Fruit fly (Drosophila melanogaster) ovary, adult (tissue): ENCODE measurements around the gene Nepl13.

ENCODE experiments used
- CG17801 ChIP-seq: fragments of 200-800 bp; optimal IDR thresholded peaks from 2 replicates; lab custom pipeline; 2019; ENCODE audit warnings: missing biosample characterization, mild to moderate bottlenecking, missing genetic modification characterization, moderate library complexity; ENCODE audit not compliant: partially characterized antibody

Gene Nepl13

DNA sequence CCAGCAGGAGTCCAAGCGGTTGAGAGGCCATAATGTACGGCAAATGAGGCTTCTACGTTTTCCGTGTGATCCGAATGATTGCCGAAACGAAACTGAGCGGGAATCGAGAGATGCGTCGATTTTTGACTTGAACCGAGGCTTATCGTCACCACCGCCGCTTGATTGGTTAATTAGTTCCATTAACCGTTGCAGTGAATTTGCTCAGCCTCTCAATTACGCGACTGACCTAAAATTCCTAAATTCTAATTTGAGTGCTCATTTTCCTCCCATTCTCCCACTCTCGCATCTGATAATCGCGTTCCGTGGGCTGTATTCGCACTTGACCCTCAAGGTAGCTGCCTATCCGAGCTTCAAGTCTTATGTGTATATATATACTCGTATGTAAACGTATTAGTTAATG, 5.2 kb upstream of the Nepl13 start, which contains the start of gene Nepl15:
Gene Nepl15, minus strand, starts transcription at position 101 of the 400 bp plus-strand sequence.
- no peak for TF ChIP-seq CG17801 (GFP tag; lab: Kevin White, UChicago)

DNA sequence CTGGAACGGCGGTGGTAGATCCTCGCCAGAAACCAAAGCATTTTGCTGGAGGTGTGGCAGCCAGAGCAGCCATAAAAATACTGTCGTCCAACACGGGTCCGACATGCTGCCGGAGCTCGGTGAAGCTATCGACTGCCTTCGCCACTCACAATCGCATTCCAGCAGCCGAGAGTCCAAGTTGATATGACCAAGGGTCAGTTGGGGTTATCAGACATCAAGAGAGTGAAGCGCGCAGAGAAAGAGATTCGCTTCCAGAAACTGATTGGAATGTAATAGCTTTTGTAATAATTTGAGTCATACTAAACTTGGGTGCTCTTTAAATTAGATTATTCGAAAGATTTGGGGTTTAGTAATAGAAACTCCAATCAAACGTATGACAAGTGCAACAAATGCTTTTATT, 2.7 kb upstream of the Nepl13 start, which contains the start of gene Nepl14:
Gene Nepl14, minus strand, starts transcription at position 125 of the 400 bp plus-strand sequence.
- no peak for TF ChIP-seq CG17801 (GFP tag; lab: Kevin White, UChicago)

dm6 chr3R:22757117-22757516, 3.8 kb downstream of the Nepl13 start:
- no peak for TF ChIP-seq CG17801 (GFP tag; lab: Kevin White, UChicago)

- no peak for TF ChIP-seq CG17801 (GFP tag; lab: Kevin White, UChicago)
Observed at dm6 chr3R:22756289-22756688, 4.6 kb downstream of the Nepl13 start.

DNA sequence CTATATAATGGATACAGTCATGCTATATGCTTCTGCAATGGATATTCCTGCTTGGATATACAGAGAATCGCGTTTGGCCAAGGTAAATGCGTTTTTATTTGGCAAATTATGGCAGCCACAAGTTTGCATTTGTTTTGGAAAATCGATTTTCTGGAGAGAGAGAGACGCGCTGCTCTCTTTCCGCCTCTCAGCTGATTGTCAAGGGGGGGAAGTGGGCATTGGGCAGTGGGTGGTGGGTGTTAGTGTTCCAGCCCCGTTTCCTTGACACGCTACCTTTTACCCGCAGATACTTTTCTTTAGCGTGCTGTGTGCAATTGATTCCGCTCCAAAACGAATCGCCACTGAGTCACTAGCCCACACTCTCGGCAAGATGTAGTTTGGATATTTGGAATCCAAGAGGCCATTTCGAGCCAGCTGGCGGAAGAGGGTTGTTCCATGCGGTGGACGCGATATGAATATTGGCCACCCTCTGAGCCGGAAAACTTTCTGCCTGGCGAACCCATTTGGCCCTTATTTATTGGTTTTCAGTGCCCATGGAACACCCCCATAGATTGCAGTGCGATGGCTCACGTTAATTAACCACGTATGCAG, 5.6 kb downstream of the Nepl13 start:
- TF ChIP-seq CG17801 (GFP tag; lab: Kevin White, UChicago): no peak

DNA sequence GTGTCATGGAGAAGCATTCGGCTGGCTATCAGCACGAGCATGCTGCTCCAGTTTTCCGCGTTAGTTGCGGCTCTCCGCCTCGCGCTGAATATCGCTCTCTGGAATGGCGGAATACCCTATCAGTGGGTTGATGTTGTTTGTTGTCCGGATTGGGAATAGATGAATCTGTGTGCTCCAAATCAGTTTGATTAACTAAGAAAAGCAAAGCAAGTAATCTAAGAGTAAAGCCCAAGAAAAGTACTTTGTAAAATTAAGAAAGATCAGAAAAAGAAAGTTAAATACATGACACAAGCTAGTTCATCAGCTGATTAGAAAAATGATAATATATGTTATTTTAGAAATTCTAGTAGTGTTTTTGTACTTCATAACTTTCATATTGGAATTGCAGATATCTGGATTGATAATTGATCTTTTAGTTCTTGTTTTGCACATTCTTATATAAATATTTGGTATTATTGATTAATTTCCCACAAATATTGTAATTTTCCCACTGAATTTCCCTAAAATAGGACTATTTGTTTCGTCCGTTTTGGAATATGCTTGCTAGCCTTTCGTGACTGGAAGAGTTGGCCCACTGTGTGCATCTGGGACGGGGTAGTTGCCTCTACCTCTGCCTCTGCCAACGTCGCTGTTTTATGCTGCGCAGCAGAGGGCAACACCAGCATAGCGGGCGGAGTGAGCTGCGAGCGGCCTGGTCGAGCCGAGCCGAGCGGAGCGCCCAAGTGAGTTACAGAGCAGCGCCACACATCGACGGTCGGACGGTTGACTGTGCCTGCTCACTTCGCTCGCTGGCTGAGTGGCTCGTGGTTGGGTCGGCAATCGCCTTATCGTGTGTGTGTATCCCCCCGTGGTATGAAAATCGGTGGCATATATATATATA, 6.7 kb downstream of the Nepl13 start:
- TF ChIP-seq CG17801 (GFP tag; lab: Kevin White, UChicago): no peak

DNA sequence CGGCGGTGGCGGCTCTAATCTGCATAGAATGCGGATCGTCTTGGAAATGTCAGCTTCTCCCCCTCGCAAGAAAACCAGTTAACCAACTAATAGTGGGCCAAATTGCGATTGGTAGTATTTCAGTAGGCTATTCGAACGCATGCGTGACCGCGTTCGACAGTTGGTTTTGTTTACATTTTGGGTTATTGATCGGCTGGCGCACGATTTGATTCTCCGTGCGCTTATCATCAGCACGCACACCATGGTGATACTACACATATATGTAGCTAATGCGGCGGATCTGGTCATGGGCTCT, 7.3 kb downstream of the Nepl13 start:
- no peak for TF ChIP-seq CG17801 (GFP tag; lab: Kevin White, UChicago)

dm6 chr3R:22752929-22753328, 7.9 kb downstream of the Nepl13 start:
- TF ChIP-seq CG17801 (GFP tag; lab: Kevin White, UChicago): no peak

DNA sequence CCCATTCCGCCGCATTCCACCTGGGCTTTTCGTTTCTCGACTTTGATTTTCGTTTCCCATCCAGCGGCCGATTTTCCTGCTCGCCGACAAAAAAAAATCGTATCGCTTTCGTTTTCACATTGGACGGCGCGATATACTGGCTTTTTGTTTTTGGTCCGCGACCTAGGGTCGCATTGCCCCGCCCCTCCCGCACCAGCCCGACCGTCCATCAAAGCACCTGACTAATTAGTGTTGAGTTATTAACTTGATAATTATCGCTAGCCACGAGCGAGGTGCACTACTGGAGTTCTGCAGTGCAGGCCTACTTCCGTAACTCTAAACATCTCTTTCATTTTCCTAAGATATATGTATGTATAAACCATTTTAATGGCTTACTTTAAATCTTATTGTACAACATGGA, 9.2 kb downstream of the Nepl13 start:
- no peak for TF ChIP-seq CG17801 (GFP tag; lab: Kevin White, UChicago)

dm6 chr3R:22751111-22751510, 9.8 kb downstream of the Nepl13 start:
- TF ChIP-seq CG17801 (GFP tag; lab: Kevin White, UChicago): no peak

DNA sequence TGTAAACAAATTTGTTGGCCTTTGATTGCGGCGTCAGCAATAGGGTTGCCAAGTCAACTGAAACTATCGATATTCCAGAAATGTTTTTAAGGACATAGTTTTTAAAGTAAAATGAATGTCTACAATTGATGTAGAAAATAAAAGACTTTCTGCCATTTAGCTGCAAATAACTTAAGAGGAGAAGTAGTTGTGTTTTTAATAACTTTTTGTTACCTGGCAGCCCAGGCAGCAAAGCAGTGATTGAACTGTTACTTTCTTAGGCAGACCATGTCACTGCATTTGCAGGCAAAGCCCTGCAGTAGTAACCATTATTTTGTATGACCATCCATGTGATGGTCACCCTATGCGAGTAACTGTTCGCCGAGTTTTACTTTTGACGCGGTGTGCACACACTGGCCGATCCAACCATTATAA, 10.3 kb downstream of the Nepl13 start, which contains the start of the genes rumi, CG7029 and Usp12-46:
Gene rumi, minus strand, starts transcription at position 64 of the 414 bp plus-strand sequence.
Gene CG7029, plus strand, starts transcription at position 368 of the 414 bp plus-strand sequence.
Gene Usp12-46, plus strand, starts transcription at position 368 of the 414 bp plus-strand sequence.
- TF ChIP-seq CG17801 (GFP tag; lab: Kevin White, UChicago): peak; percentile 67

DNA sequence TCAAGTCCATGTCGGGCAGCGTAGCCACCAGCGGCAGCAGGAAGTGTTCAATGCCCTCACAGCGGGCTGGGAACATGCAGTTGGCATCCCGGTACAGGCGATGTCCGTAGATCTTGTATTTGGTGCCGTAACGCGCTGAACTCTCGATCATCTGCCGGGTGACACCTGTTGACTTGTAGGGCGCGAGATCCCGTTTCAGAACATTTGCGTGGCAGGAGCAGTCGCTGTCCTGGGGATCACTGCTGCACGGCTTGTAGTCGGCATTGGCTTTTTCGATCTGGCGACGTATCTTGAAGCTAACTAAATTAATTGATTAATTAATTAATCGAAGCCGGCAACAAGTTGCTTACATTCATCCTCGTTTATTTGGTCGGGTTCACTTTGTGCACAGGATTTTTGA, 10.8 kb downstream of the Nepl13 start:
- no peak for TF ChIP-seq CG17801 (GFP tag; lab: Kevin White, UChicago)

DNA sequence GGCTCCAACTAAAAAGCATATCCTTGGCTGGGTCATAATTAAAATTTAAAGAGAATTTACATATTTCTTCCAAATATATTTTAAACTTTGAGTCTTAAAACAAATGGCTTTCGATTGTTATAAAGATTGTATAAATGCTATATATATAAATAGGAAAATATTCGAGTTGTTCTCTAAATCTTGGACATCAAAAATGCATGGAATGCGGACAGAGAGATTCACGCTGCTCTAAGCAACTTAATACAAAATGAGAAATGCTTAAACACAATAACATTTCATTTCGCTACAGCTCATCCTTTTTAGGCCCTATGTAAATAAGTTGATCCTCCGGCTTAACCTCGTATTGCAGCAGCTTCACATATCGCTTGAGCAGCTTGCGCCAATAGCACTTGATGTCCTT, 11.9 kb downstream of the Nepl13 start, which contains the start of gene CG31139:
Gene CG31139, minus strand, starts transcription at position 101 of the 400 bp plus-strand sequence.
- TF ChIP-seq CG17801 (GFP tag; lab: Kevin White, UChicago): no peak

dm6 chr3R:22747423-22748090, 13.3 kb downstream of the Nepl13 start, which contains the start of gene CG17141:
Gene CG17141 (minus strand): TSS chr3R:22747599.
- TF ChIP-seq CG17801 (GFP tag; lab: Kevin White, UChicago): no peak

DNA sequence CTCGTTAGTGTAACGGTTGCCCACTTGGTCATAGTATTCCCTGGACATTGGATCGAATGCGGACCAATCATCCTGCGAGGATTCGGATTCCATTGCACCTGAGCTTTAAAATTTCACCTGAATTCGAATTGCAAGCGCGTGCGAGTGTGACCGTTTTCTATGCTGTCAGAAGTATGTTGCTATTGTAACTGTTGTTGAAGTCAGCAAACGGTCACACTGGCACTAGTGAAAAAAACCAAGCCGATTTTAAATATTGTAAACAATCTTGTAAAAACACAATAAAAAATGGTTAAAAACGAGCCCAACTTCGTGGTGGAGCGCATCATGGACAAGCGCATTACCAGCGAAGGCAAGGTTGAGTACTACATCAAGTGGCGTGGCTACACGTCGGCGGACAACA, 15.4 kb downstream of the Nepl13 start, which contains the start of the genes vret and HP1c:
Gene vret, minus strand, starts transcription at position 150 of the 400 bp plus-strand sequence.
Gene HP1c, plus strand, starts transcription at position 189 of the 400 bp plus-strand sequence.
- no peak for TF ChIP-seq CG17801 (GFP tag; lab: Kevin White, UChicago)
